Fruit fly (Drosophila melanogaster): ENCODE results near the gene Atac1.

Atac1 gene

dm6 chr2L:6950096-6950495, 10.0 kb downstream of the Atac1 start, which contains the start of the genes Gas41 and SA1 (continued):
- TF ChIP-seq z (GFP tag; IDR thresholded peaks at IDR 0.05) (no peak), onecut (GFP tag; IDR thresholded peaks at IDR 0.05) (no peak), vnd (GFP tag; IDR thresholded peaks at IDR 0.05; ENCODE audit: partially characterized antibody) (peak; percentile 76), yki (optimal IDR thresholded peaks at IDR 0.05) (no peak), CG3995 (GFP tag; optimal IDR thresholded peaks at IDR 0.05) (peak; percentile 32), ase (GFP tag; IDR thresholded peaks at IDR 0.05) (peak; percentile 81; the same call in 2 of the 3 replicates), Asciz (GFP tag; optimal IDR thresholded peaks at IDR 0.05) (peak; percentile 71), HLH3B (GFP tag; IDR thresholded peaks at IDR 0.05) (no peak), E2f2 (GFP tag; IDR thresholded peaks at IDR 0.05) (0 out of 2 replicates have a peak, but pooled peaks have one; percentile 49), CG5245 (GFP tag; optimal IDR thresholded peaks at IDR 0.05) (no peak), Nf-YB (GFP tag; optimal IDR thresholded peaks at IDR 0.05) (no peak), Aef1 (GFP tag; IDR thresholded peaks at IDR 0.05) (no peak), CG42726 (GFP tag; IDR thresholded peaks at IDR 0.05; ENCODE audit: partially characterized antibody) (0 out of 2 replicates have a peak, but pooled peaks have one; percentile 57), CG4404 (GFP tag; IDR thresholded peaks at IDR 0.05) (peak; percentile 89), mam (GFP tag; optimal IDR thresholded peaks at IDR 0.05) (peak; percentile 52), emc (GFP tag; optimal IDR thresholded peaks at IDR 0.05) (no peak), CG3407 (GFP tag; optimal IDR thresholded peaks at IDR 0.05) (peak; percentile 81), ara (GFP tag; IDR thresholded peaks at IDR 0.05) (peak; percentile 81), bcd (GFP tag; optimal IDR thresholded peaks at IDR 0.05) (peak; percentile 58), Kr (GFP tag; optimal IDR thresholded peaks at IDR 0.05) (no peak), CG10209 (GFP tag; optimal IDR thresholded peaks at IDR 0.05) (peak; percentile 78), CG12744 (GFP tag; optimal IDR thresholded peaks at IDR 0.05) (peak; percentile 22), CG11247 (GFP tag; IDR thresholded peaks at IDR 0.05) (no peak), shn (GFP tag; optimal IDR thresholded peaks at IDR 0.05) (peak; percentile 24), Hmx (GFP tag; optimal IDR thresholded peaks at IDR 0.05) (no peak), seq (GFP tag; IDR thresholded peaks at IDR 0.05) (peak; percentile 55; the same call in 1 of the 2 replicates), pzg (GFP tag; optimal IDR thresholded peaks at IDR 0.05) (peak; percentile 56), CG14050 (GFP tag; IDR thresholded peaks at IDR 0.05) (peak; percentile 38; the same call in 2 of the 3 replicates), abd-A (tag; optimal IDR thresholded peaks at IDR 0.05) (no peak), Xrp1 (GFP tag; IDR thresholded peaks at IDR 0.05) (peak; percentile 94), CG8765 (GFP tag; IDR thresholded peaks at IDR 0.05) (peak; percentile 67), CG18619 (GFP tag; optimal IDR thresholded peaks at IDR 0.05) (peak; percentile 22), run (tag; optimal IDR thresholded peaks at IDR 0.05) (peak; percentile 66), Ada2b (GFP tag; IDR thresholded peaks at IDR 0.05) (no peak), sna (GFP tag; IDR thresholded peaks at IDR 0.05; ENCODE audit: partially characterized antibody) (peak; percentile 78), Oaz (GFP tag; IDR thresholded peaks at IDR 0.05) (no peak), tin (GFP tag; optimal IDR thresholded peaks at IDR 0.05) (peak; percentile 15), CG17612 (GFP tag; IDR thresholded peaks at IDR 0.05) (peak; percentile 65), luna (GFP tag; optimal IDR thresholded peaks at IDR 0.05) (no peak), Mad (GFP tag; optimal IDR thresholded peaks at IDR 0.05) (no peak), Hsf (GFP tag; optimal IDR thresholded peaks at IDR 0.05) (no peak), CG9215 (GFP tag; IDR thresholded peaks at IDR 0.05) (peak; percentile 89), Gug (GFP tag; IDR thresholded peaks at IDR 0.05) (peak; percentile 87), CG11504 (tag; optimal IDR thresholded peaks at IDR 0.05) (no peak), NC2α (GFP tag; optimal IDR thresholded peaks at IDR 0.05) (no peak), CG10147 (GFP tag; optimal IDR thresholded peaks at IDR 0.05) (no peak), caup (GFP tag; optimal IDR thresholded peaks at IDR 0.05; ENCODE audit: severe bottlenecking) (peak; percentile 11), Sox102F (GFP tag; optimal IDR thresholded peaks at IDR 0.05) (no peak), CG7928 (GFP tag; optimal IDR thresholded peaks at IDR 0.05) (peak; percentile 97), slbo (GFP tag; IDR thresholded peaks at IDR 0.05) (peak; percentile 82), klu (GFP tag; IDR thresholded peaks at IDR 0.05) (no peak), CG18476 (GFP tag; optimal IDR thresholded peaks at IDR 0.05) (no peak)
